Worm (Caenorhabditis elegans): ENCODE data around the gene F47H4.2.
A peak's percentile ranks its signal among the peaks of the same experiment; 100 is the strongest.

Gene F47H4.2

ce11 chrV:17352827-17353373 is at the start of gene F47H4.2, which contains the start of gene fbxa-134:
F47H4.2 (plus strand) TSS chrV:17353323.
fbxa-134 (minus strand) TSS chrV:17352870.
- no peak for TF ChIP-seq tab-1 (GFP tag; IDR thresholded peaks at IDR 0.05)
- no peak for TF ChIP-seq ztf-29 (GFP tag; IDR thresholded peaks at IDR 0.05)
- TF ChIP-seq T22C8.4 (GFP tag; IDR thresholded peaks at IDR 0.05): no peak
- TF ChIP-seq flt-1 (GFP tag; IDR thresholded peaks at IDR 0.05): no peak
- TF ChIP-seq ref-1 (GFP tag; conservative IDR thresholded peaks at IDR 0.05): no peak
- no peak for TF ChIP-seq klf-2 (GFP tag; conservative IDR thresholded peaks at IDR 0.05)
- no peak for TF ChIP-seq cog-1 (tag; optimal IDR thresholded peaks at IDR 0.05)
- no peak for TF ChIP-seq med-1 (GFP tag; optimal IDR thresholded peaks at IDR 0.05; ENCODE audit: insufficient read depth)
- TF ChIP-seq ztf-23 (GFP tag; IDR thresholded peaks at IDR 0.05): no peak

ce11 chrV:17303392-17303791 is 49.7 kb upstream of the F47H4.2 start:
- no peak for TF ChIP-seq med-1 (GFP tag; optimal IDR thresholded peaks at IDR 0.05; ENCODE audit: insufficient read depth)

ce11 chrV:17307926-17308325 is 45.2 kb upstream of the F47H4.2 start:
- TF ChIP-seq med-1 (GFP tag; optimal IDR thresholded peaks at IDR 0.05; ENCODE audit: insufficient read depth): no peak
- no peak for TF ChIP-seq ztf-29 (GFP tag; IDR thresholded peaks at IDR 0.05)

ce11 chrV:17312386-17312785 is 40.7 kb upstream of the F47H4.2 start, which contains the start of gene Y61B8B.3:
Y61B8B.3 (minus strand) TSS chrV:17312486.
- TF ChIP-seq tab-1 (GFP tag; IDR thresholded peaks at IDR 0.05): no peak
- no peak for TF ChIP-seq T22C8.4 (GFP tag; IDR thresholded peaks at IDR 0.05)
- TF ChIP-seq ztf-29 (GFP tag; IDR thresholded peaks at IDR 0.05): no peak
- TF ChIP-seq cog-1 (tag; optimal IDR thresholded peaks at IDR 0.05): no peak
- TF ChIP-seq flt-1 (GFP tag; IDR thresholded peaks at IDR 0.05): no peak
- no peak for TF ChIP-seq ref-1 (GFP tag; conservative IDR thresholded peaks at IDR 0.05)

ce11 chrV:17315063-17315462 is 38.1 kb upstream of the F47H4.2 start, which contains the start of gene F31E9.6:
F31E9.6 (minus strand) TSS chrV:17315153.
- TF ChIP-seq T22C8.4 (GFP tag; IDR thresholded peaks at IDR 0.05): no peak

- TF ChIP-seq ztf-29 (GFP tag; IDR thresholded peaks at IDR 0.05) (no peak), T22C8.4 (GFP tag; IDR thresholded peaks at IDR 0.05) (no peak), flt-1 (GFP tag; IDR thresholded peaks at IDR 0.05) (no peak), med-1 (GFP tag; optimal IDR thresholded peaks at IDR 0.05; ENCODE audit: insufficient read depth) (no peak), ztf-23 (GFP tag; IDR thresholded peaks at IDR 0.05) (no peak), klf-2 (GFP tag; conservative IDR thresholded peaks at IDR 0.05) (no peak), tab-1 (GFP tag; IDR thresholded peaks at IDR 0.05) (no peak)
Measured at ce11 chrV:17317297-17317696, 35.8 kb upstream of the F47H4.2 start.

- no peak for TF ChIP-seq cog-1 (tag; optimal IDR thresholded peaks at IDR 0.05)
- 0 out of 2 replicates have a peak, but pooled peaks have one; percentile 15 for TF ChIP-seq klf-2 (GFP tag; conservative IDR thresholded peaks at IDR 0.05)
- TF ChIP-seq ref-1 (GFP tag; conservative IDR thresholded peaks at IDR 0.05): no peak
- TF ChIP-seq T22C8.4 (GFP tag; IDR thresholded peaks at IDR 0.05): no peak
- TF ChIP-seq ztf-29 (GFP tag; IDR thresholded peaks at IDR 0.05): no peak
- no peak for TF ChIP-seq med-1 (GFP tag; optimal IDR thresholded peaks at IDR 0.05; ENCODE audit: insufficient read depth)
- 0 out of 2 replicates have a peak, but pooled peaks have one; percentile 9 for TF ChIP-seq tab-1 (GFP tag; IDR thresholded peaks at IDR 0.05)
- TF ChIP-seq flt-1 (GFP tag; IDR thresholded peaks at IDR 0.05): 0 out of 2 replicates have a peak, but pooled peaks have one; percentile 39
- TF ChIP-seq ztf-23 (GFP tag; IDR thresholded peaks at IDR 0.05): no peak
Measured at ce11 chrV:17317786-17318185, 35.3 kb upstream of the F47H4.2 start, which contains the start of gene srz-58. srz-58 (plus strand) TSS chrV:17318147.

ce11 chrV:17322397-17322909 is 30.7 kb upstream of the F47H4.2 start, which contains the start of gene F31E9.3:
F31E9.3 (plus strand) TSS chrV:17322590.
- no peak for TF ChIP-seq tab-1 (GFP tag; IDR thresholded peaks at IDR 0.05)
- no peak for TF ChIP-seq cog-1 (tag; optimal IDR thresholded peaks at IDR 0.05)
- no peak for TF ChIP-seq ztf-23 (GFP tag; IDR thresholded peaks at IDR 0.05)
- TF ChIP-seq ztf-29 (GFP tag; IDR thresholded peaks at IDR 0.05): no peak
- no peak for TF ChIP-seq flt-1 (GFP tag; IDR thresholded peaks at IDR 0.05)
- TF ChIP-seq klf-2 (GFP tag; conservative IDR thresholded peaks at IDR 0.05): no peak
- no peak for TF ChIP-seq T22C8.4 (GFP tag; IDR thresholded peaks at IDR 0.05)
- TF ChIP-seq ref-1 (GFP tag; conservative IDR thresholded peaks at IDR 0.05): no peak
- TF ChIP-seq med-1 (GFP tag; optimal IDR thresholded peaks at IDR 0.05; ENCODE audit: insufficient read depth): no peak

ce11 chrV:17323876-17324275 is 29.2 kb upstream of the F47H4.2 start:
- no peak for TF ChIP-seq med-1 (GFP tag; optimal IDR thresholded peaks at IDR 0.05; ENCODE audit: insufficient read depth)
- no peak for TF ChIP-seq tab-1 (GFP tag; IDR thresholded peaks at IDR 0.05)
- no peak for TF ChIP-seq ztf-23 (GFP tag; IDR thresholded peaks at IDR 0.05)
- TF ChIP-seq ref-1 (GFP tag; conservative IDR thresholded peaks at IDR 0.05): no peak
- no peak for TF ChIP-seq T22C8.4 (GFP tag; IDR thresholded peaks at IDR 0.05)
- TF ChIP-seq ztf-29 (GFP tag; IDR thresholded peaks at IDR 0.05): no peak
- TF ChIP-seq klf-2 (GFP tag; conservative IDR thresholded peaks at IDR 0.05): no peak
- no peak for TF ChIP-seq cog-1 (tag; optimal IDR thresholded peaks at IDR 0.05)
- no peak for TF ChIP-seq flt-1 (GFP tag; IDR thresholded peaks at IDR 0.05)

ce11 chrV:17327867-17328266 is 25.3 kb upstream of the F47H4.2 start, which contains the start of gene sdz-16:
sdz-16 (minus strand) TSS chrV:17327967.
- no peak for TF ChIP-seq flt-1 (GFP tag; IDR thresholded peaks at IDR 0.05)
- TF ChIP-seq cog-1 (tag; optimal IDR thresholded peaks at IDR 0.05): no peak
- TF ChIP-seq ref-1 (GFP tag; conservative IDR thresholded peaks at IDR 0.05): no peak
- TF ChIP-seq klf-2 (GFP tag; conservative IDR thresholded peaks at IDR 0.05): no peak
- TF ChIP-seq tab-1 (GFP tag; IDR thresholded peaks at IDR 0.05): no peak
- TF ChIP-seq med-1 (GFP tag; optimal IDR thresholded peaks at IDR 0.05; ENCODE audit: insufficient read depth): no peak
- TF ChIP-seq T22C8.4 (GFP tag; IDR thresholded peaks at IDR 0.05): no peak
- TF ChIP-seq ztf-29 (GFP tag; IDR thresholded peaks at IDR 0.05): no peak
- no peak for TF ChIP-seq ztf-23 (GFP tag; IDR thresholded peaks at IDR 0.05)

Data from whole organism, midembryonic.